Worm (Caenorhabditis elegans): ENCODE results near the gene del-7.

DNA sequence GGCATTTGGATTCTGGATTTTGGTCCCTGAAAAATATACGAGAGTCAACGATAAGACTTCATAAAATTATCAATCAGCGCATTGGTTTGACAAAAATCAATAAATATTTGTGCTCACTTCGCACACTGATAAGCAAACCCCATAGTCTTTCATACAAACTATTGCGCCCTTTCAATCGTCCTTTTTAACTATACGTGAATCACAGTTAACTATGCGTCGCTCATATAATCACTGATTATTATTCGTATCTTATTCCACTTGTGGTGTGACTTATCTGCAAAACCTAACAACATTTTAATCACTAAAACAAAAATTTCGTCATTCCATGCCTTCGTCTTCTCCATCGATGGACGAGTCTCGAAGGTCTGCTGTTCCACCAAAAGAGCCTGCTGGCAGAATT lies 49.4 kb upstream of the del-7 start, which contains the start of gene nhr-8:
- TF ChIP-seq ztf-29 (GFP tag; IDR thresholded peaks at IDR 0.05) = no peak
- no peak for TF ChIP-seq cog-1 (tag; optimal IDR thresholded peaks at IDR 0.05)
- TF ChIP-seq ztf-23 (GFP tag; IDR thresholded peaks at IDR 0.05) = no peak
- TF ChIP-seq T22C8.4 (GFP tag; IDR thresholded peaks at IDR 0.05) = no peak

All from whole organism, midembryonic.